Fruit fly (Drosophila melanogaster) whole organism, embryonic: ENCODE results near the gene Ubi-p63E.

Experiments used
- Awh ChIP-seq: fragments of 200-800 bp; sonication (Bioruptor generic); IDR thresholded peaks from 2 replicates; pipeline ENCODE4, ENCODE4 v1.3.6; 2022; ENCODE audit warnings: missing biosample characterization, missing genetic modification characterization
- Bteb2 ChIP-seq: fragments of 200-800 bp; sonication (Bioruptor generic); optimal IDR thresholded peaks from 2 replicates; lab custom pipeline; 2016; ENCODE audit warnings: missing biosample characterization, missing genetic modification characterization
- CG1024 ChIP-seq: fragments of 200-800 bp; sonication (Bioruptor generic); IDR thresholded peaks from 2 replicates; pipeline ENCODE4 v1.3.6; 2022; ENCODE audit warnings: missing biosample characterization, missing genetic modification characterization
- CG13296 ChIP-seq: fragments of 200-800 bp; sonication (Bioruptor generic); optimal IDR thresholded peaks from 3 replicates; lab custom pipeline; 2018; ENCODE audit warnings: missing biosample characterization, mild to moderate bottlenecking, missing genetic modification characterization
- CG1603 ChIP-seq: fragments of 200-800 bp; sonication (Bioruptor generic); optimal IDR thresholded peaks from 2 replicates; lab custom pipeline; 2019; ENCODE audit warnings: missing biosample characterization, mild to moderate bottlenecking, missing genetic modification characterization, moderate library complexity
- CG1832 ChIP-seq: fragments of 200-800 bp; sonication (Bioruptor generic); optimal IDR thresholded peaks from 2 replicates; lab custom pipeline; 2017; ENCODE audit warnings: missing biosample characterization, mild to moderate bottlenecking, missing genetic modification characterization, inconsistent platforms
- CG18476 ChIP-seq: fragments of 200-800 bp; sonication (Bioruptor generic); optimal IDR thresholded peaks from 2 replicates; lab custom pipeline; 2016; ENCODE audit warnings: missing biosample characterization, mild to moderate bottlenecking, missing genetic modification characterization
- CG2712 ChIP-seq: fragments of 200-800 bp; optimal IDR thresholded peaks from 3 replicates; lab custom pipeline; 2019; ENCODE audit warnings: missing biosample characterization, mild to moderate bottlenecking, missing genetic modification characterization, moderate library complexity
- CG2875 ChIP-seq: fragments of 200-800 bp; sonication (Bioruptor generic); optimal IDR thresholded peaks from 2 replicates; lab custom pipeline; 2017; ENCODE audit warnings: missing biosample characterization, mild to moderate bottlenecking, missing genetic modification characterization, missing genetic modification reagents
- CG3163 ChIP-seq: fragments of 200-800 bp; sonication (Bioruptor generic); optimal IDR thresholded peaks from 3 replicates; lab custom pipeline; 2016; ENCODE audit warnings: missing biosample characterization, missing genetic modification characterization
- CG3407 ChIP-seq: fragments of 200-800 bp; sonication (Bioruptor generic); optimal IDR thresholded peaks from 2 replicates; lab custom pipeline; 2018; ENCODE audit warnings: missing biosample characterization, mild to moderate bottlenecking, missing genetic modification characterization
- CG3847 ChIP-seq: fragments of 200-800 bp; sonication (Bioruptor generic); IDR thresholded peaks from 2 replicates; pipeline ENCODE4 v1.3.6; 2022; ENCODE audit warnings: missing biosample characterization, missing genetic modification characterization
- CG4328 ChIP-seq: fragments of 200-800 bp; sonication (Bioruptor generic); optimal IDR thresholded peaks from 3 replicates; lab custom pipeline; 2017; ENCODE audit warnings: missing biosample characterization, missing genetic modification reagents, missing genetic modification characterization
- CG43689 ChIP-seq: fragments of 200-800 bp; sonication (Bioruptor generic); IDR thresholded peaks from 2 replicates; pipeline ENCODE4 v1.3.6; 2022; ENCODE audit warnings: missing biosample characterization, missing genetic modification characterization
- CG8924 ChIP-seq: fragments of 200-800 bp; optimal IDR thresholded peaks from 3 replicates; lab custom pipeline; 2019; ENCODE audit warnings: missing biosample characterization, mild to moderate bottlenecking, missing genetic modification characterization, moderate library complexity
- CG9215 ChIP-seq: fragments of 200-800 bp; sonication (Bioruptor generic); IDR thresholded peaks from 2 replicates; pipeline ENCODE4 v1.3.6; 2022; ENCODE audit warnings: missing biosample characterization, missing genetic modification characterization
- CG9609 ChIP-seq: fragments of 200-800 bp; sonication (Bioruptor generic); optimal IDR thresholded peaks from 3 replicates; lab custom pipeline; 2016; ENCODE audit warnings: missing biosample characterization, missing genetic modification characterization
- CG9727 ChIP-seq: fragments of 200-800 bp; sonication (Bioruptor generic); optimal IDR thresholded peaks from 3 replicates; lab custom pipeline; 2017; ENCODE audit warnings: missing biosample characterization, mild to moderate bottlenecking, missing genetic modification characterization
- CkIIα-i1 ChIP-seq: fragments of 200-800 bp; sonication (Bioruptor generic); IDR thresholded peaks from 2 replicates; pipeline ENCODE4 v1.3.6; 2022; ENCODE audit warnings: missing biosample characterization, missing genetic modification characterization
- D ChIP-seq, 2 experiments: fragments of 200-800 bp in 1 of 2; fragments of >200 bp in 1 of 2; sonication (Bioruptor generic) in 1 of 2; optimal IDR thresholded peaks; 2 replicates in 1 of 2; 3 replicates in 1 of 2; lab custom pipeline; 2017; ENCODE audit warnings: mild to moderate bottlenecking in 1 of 2, missing biosample characterization in 1 of 2, missing genetic modification characterization in 1 of 2, missing genetic modification reagents in 1 of 2
- E2f2 ChIP-seq: fragments of 200-800 bp; sonication (Bioruptor generic); IDR thresholded peaks from 2 replicates; pipeline ENCODE4 v1.3.6; 2022; ENCODE audit warnings: missing biosample characterization, missing genetic modification characterization
- Nf-YA ChIP-seq: fragments of 200-800 bp; sonication (Bioruptor generic); IDR thresholded peaks from 2 replicates; pipeline ENCODE4 v1.3.6; 2022; ENCODE audit warnings: missing biosample characterization, missing genetic modification characterization
- Ravus ChIP-seq: fragments of 200-800 bp; sonication (Bioruptor generic); IDR thresholded peaks from 2 replicates; pipeline ENCODE4 v1.3.6; 2022; ENCODE audit warnings: missing biosample characterization, missing genetic modification characterization
- Sin3A ChIP-seq: fragments of >200 bp; optimal IDR thresholded peaks from 2 replicates; lab custom pipeline; 2018
- Sry-δ ChIP-seq: fragments of 200-800 bp; sonication (Bioruptor generic); optimal IDR thresholded peaks from 2 replicates; lab custom pipeline; 2016; ENCODE audit warnings: missing biosample characterization, missing genetic modification characterization
- Trl ChIP-seq, 3 experiments: fragments of >200 bp in 2 of 3; fragments of 200-800 bp in 1 of 3; sonication (Bioruptor generic) in 1 of 3; optimal IDR thresholded peaks; 2 replicates in 1 of 3; 3 replicates in 2 of 3; lab custom pipeline; 2016 to 2017; ENCODE audit warnings: missing biosample characterization in 1 of 3, missing genetic modification characterization in 1 of 3
- Vsx1 ChIP-seq: fragments of 200-800 bp; sonication (Bioruptor generic); optimal IDR thresholded peaks from 2 replicates; lab custom pipeline; 2017; ENCODE audit warnings: missing biosample characterization, mild to moderate bottlenecking, missing genetic modification characterization, missing genetic modification reagents
- ara ChIP-seq: fragments of 200-800 bp; sonication (Bioruptor generic); IDR thresholded peaks from 2 replicates; pipeline ENCODE4 v1.3.6; 2022; ENCODE audit warnings: missing biosample characterization, missing genetic modification characterization
- az2 ChIP-seq: fragments of 200-800 bp; sonication (Bioruptor generic); optimal IDR thresholded peaks from 3 replicates; lab custom pipeline; 2016; ENCODE audit warnings: missing biosample characterization, missing genetic modification characterization
- ci ChIP-seq: fragments of 200-800 bp; sonication (Bioruptor generic); IDR thresholded peaks from 3 replicates; pipeline ENCODE4 v1.3.6; 2022; ENCODE audit warnings: missing biosample characterization, missing genetic modification characterization
- crc ChIP-seq: fragments of 200-800 bp; sonication (Bioruptor generic); optimal IDR thresholded peaks from 2 replicates; lab custom pipeline; 2016; ENCODE audit warnings: missing biosample characterization, missing genetic modification characterization
- crol ChIP-seq: fragments of 200-800 bp; sonication (Bioruptor generic); IDR thresholded peaks from 2 replicates; pipeline ENCODE4 v1.3.6; 2022; ENCODE audit warnings: missing biosample characterization, missing genetic modification characterization
- dan ChIP-seq: fragments of 200-800 bp; sonication (Bioruptor generic); IDR thresholded peaks from 2 replicates; pipeline ENCODE4 v1.3.6; 2022; ENCODE audit warnings: missing biosample characterization, missing genetic modification characterization
- eve ChIP-seq, 2 experiments: fragments of >200 bp; optimal IDR thresholded peaks; 2 replicates each; lab custom pipeline; 2017; ENCODE audit warnings: missing biosample characterization in 2 of 2, missing genetic modification characterization in 2 of 2
- fd102C ChIP-seq: fragments of 200-800 bp; sonication (Bioruptor generic); optimal IDR thresholded peaks from 2 replicates; lab custom pipeline; 2018; ENCODE audit warnings: missing biosample characterization, mild to moderate bottlenecking, missing genetic modification characterization, moderate library complexity
- gcm ChIP-seq: fragments of 200-800 bp; sonication (Bioruptor generic); optimal IDR thresholded peaks from 2 replicates; lab custom pipeline; 2019; ENCODE audit warnings: missing biosample characterization, mild to moderate bottlenecking, missing genetic modification characterization, moderate library complexity
- gfzf ChIP-seq: fragments of 200-800 bp; sonication (Bioruptor generic); optimal IDR thresholded peaks from 2 replicates; lab custom pipeline; 2016; ENCODE audit warnings: missing biosample characterization, mild to moderate bottlenecking, missing genetic modification characterization, moderate library complexity
- grn ChIP-seq: fragments of 200-800 bp; sonication (Bioruptor generic); optimal IDR thresholded peaks from 3 replicates; lab custom pipeline; 2017; ENCODE audit warnings: missing biosample characterization, missing genetic modification characterization
- gt ChIP-seq: fragments of 200-800 bp; sonication (Bioruptor generic); IDR thresholded peaks from 2 replicates; pipeline ENCODE4 v1.3.6; 2022; ENCODE audit warnings: missing biosample characterization, missing genetic modification characterization
- h ChIP-seq: fragments of >200 bp; optimal IDR thresholded peaks from 2 replicates; lab custom pipeline; 2017
- hbn ChIP-seq: fragments of 200-800 bp; sonication (Bioruptor generic); IDR thresholded peaks from 2 replicates; pipeline ENCODE4 v1.3.6; 2022; ENCODE audit warnings: missing biosample characterization, missing genetic modification characterization; ENCODE audit not compliant: partially characterized antibody
- jing ChIP-seq: fragments of 200-800 bp; sonication (Bioruptor generic); optimal IDR thresholded peaks from 2 replicates; lab custom pipeline; 2018; ENCODE audit warnings: missing biosample characterization, mild to moderate bottlenecking, missing genetic modification characterization
- lmd ChIP-seq: fragments of 200-800 bp; sonication (Bioruptor generic); IDR thresholded peaks from 2 replicates; pipeline ENCODE4 v1.3.6; 2022; ENCODE audit warnings: missing biosample characterization, missing genetic modification characterization
- nerfin-2 ChIP-seq: fragments of 200-800 bp; sonication (Bioruptor generic); IDR thresholded peaks from 2 replicates; pipeline ENCODE4 v1.3.6; 2022; ENCODE audit warnings: missing biosample characterization, missing genetic modification characterization; ENCODE audit not compliant: partially characterized antibody
- nmo ChIP-seq: fragments of 200-800 bp; sonication (Bioruptor generic); optimal IDR thresholded peaks from 2 replicates; lab custom pipeline; 2018; ENCODE audit warnings: missing biosample characterization, mild to moderate bottlenecking, missing genetic modification characterization, moderate library complexity
- pfk ChIP-seq: fragments of 200-800 bp; sonication (Bioruptor generic); optimal IDR thresholded peaks from 2 replicates; lab custom pipeline; 2018; ENCODE audit warnings: missing biosample characterization, mild to moderate bottlenecking, missing genetic modification characterization, moderate library complexity
- ranshi ChIP-seq: fragments of 200-800 bp; sonication (Bioruptor generic); IDR thresholded peaks from 2 replicates; pipeline ENCODE4 v1.3.6; 2022; ENCODE audit warnings: missing biosample characterization, missing genetic modification characterization
- tio ChIP-seq: fragments of 200-800 bp; sonication (Bioruptor generic); optimal IDR thresholded peaks from 2 replicates; lab custom pipeline; 2017; ENCODE audit warnings: missing biosample characterization, missing genetic modification characterization, inconsistent platforms
- trh ChIP-seq: fragments of 200-800 bp; sonication (Bioruptor generic); optimal IDR thresholded peaks from 2 replicates; lab custom pipeline; 2016; ENCODE audit warnings: missing biosample characterization, missing genetic modification characterization
- ttk ChIP-seq: fragments of 200-800 bp; sonication (Bioruptor generic); IDR thresholded peaks from 2 replicates; pipeline ENCODE4 v2.1.2; 2022; ENCODE audit warnings: missing biosample characterization, missing genetic modification characterization
- vvl ChIP-seq: fragments of 200-800 bp; sonication (Bioruptor generic); IDR thresholded peaks from 2 replicates; pipeline ENCODE4 v1.3.6; 2022; ENCODE audit warnings: missing biosample characterization, missing genetic modification characterization
- wor ChIP-seq: fragments of 200-800 bp; sonication (Bioruptor generic); IDR thresholded peaks from 2 replicates; pipeline ENCODE4 v1.3.6; 2022; ENCODE audit warnings: missing biosample characterization, missing genetic modification characterization

Gene Ubi-p63E

DNA sequence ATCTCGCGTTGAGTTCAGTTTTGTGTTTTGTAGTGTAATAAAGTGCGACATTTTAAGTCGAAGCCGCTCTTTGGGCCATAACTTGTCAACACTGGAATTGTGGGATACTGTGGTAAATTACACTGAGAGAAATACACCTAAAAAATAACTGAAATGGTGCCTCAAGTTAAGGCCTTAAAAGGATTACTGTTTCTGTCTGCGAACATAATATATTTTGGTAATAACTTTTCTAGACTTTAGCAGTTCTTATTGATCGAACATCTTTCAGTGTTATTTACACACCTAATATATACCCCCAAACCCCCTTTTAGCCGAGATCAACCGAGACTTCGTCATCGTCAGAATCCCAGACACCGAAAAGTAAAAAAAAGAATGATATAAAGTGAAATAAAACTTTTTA lies 51.1 kb downstream of the Ubi-p63E start (continued):
- TF ChIP-seq dan (GFP tag; lab: Robert Waterston, UW) (no peak), lmd (GFP tag; lab: Robert Waterston, UW) (no peak; the same call in 1 of the 2 replicates), Bteb2 (no peak), crol (GFP tag; lab: Robert Waterston, UW) (no peak), CG3847 (GFP tag; lab: Robert Waterston, UW) (no peak), ci (GFP tag; lab: Robert Waterston, UW) (peak; percentile 47; the same call in 1 of the 3 replicates), CG3163 (GFP tag; lab: Kevin White, UChicago) (no peak), Ravus (GFP tag; lab: Robert Waterston, UW) (no peak), nerfin-2 (GFP tag; lab: Robert Waterston, UW) (no peak), CG4328 (GFP tag; lab: Kevin White, UChicago) (no peak), CkIIα-i1 (GFP tag; lab: Robert Waterston, UW) (no peak), Trl (optimal IDR thresholded peaks at IDR 0.05; lab: Kevin White, UChicago) (no peak), Trl (GFP tag; optimal IDR thresholded peaks at IDR 0.05; lab: Kevin White, UChicago) (peak; percentile 4), tio (GFP tag; lab: Kevin White, UChicago) (no peak), E2f2 (no peak), CG13296 (GFP tag; lab: Kevin White, UChicago) (no peak), ara (GFP tag; lab: Robert Waterston, UW) (peak; percentile 64; the same call in 1 of the 2 replicates), CG9609 (GFP tag; lab: Kevin White, UChicago) (no peak), gcm (GFP tag; lab: Kevin White, UChicago) (no peak), crc (no peak), trh (no peak), CG2875 (peak; percentile 9), vvl (GFP tag; lab: Robert Waterston, UW) (peak; percentile 59), CG1832 (GFP tag; lab: Kevin White, UChicago) (no peak), CG9727 (GFP tag; lab: Kevin White, UChicago) (peak; percentile 41), wor (GFP tag; lab: Robert Waterston, UW) (no peak), h (no peak), ttk (GFP tag; lab: Robert Waterston, UW) (no peak), az2 (GFP tag; lab: Kevin White, UChicago) (peak; percentile 42), Vsx1 (GFP tag; lab: Kevin White, UChicago) (no peak), ranshi (GFP tag; lab: Robert Waterston, UW) (no peak), CG43689 (GFP tag; lab: Robert Waterston, UW) (no peak), CG8924 (tag; lab: Kevin White, UChicago) (peak; percentile 26), jing (GFP tag; lab: Kevin White, UChicago) (peak; percentile 4), CG18476 (GFP tag; lab: Kevin White, UChicago) (no peak), eve (GFP tag; optimal IDR thresholded peaks at IDR 0.05; lab: Kevin White, UChicago) (peak in 1 of 2 experiments; percentile 80), CG2712 (tag; lab: Kevin White, UChicago) (peak; percentile 74), CG1603 (tag; lab: Kevin White, UChicago) (peak; percentile 70), grn (GFP tag; lab: Kevin White, UChicago) (no peak), Sin3A (no peak), CG1024 (GFP tag; lab: Robert Waterston, UW) (no peak), nmo (GFP tag; lab: Kevin White, UChicago) (peak; percentile 55), D (optimal IDR thresholded peaks at IDR 0.05; lab: Kevin White, UChicago) (no peak), D (GFP tag; optimal IDR thresholded peaks at IDR 0.05; lab: Kevin White, UChicago) (peak; percentile 46), Nf-YA (GFP tag; lab: Robert Waterston, UW) (no peak), Sry-δ (GFP tag; lab: Kevin White, UChicago) (no peak), CG9215 (GFP tag; lab: Robert Waterston, UW) (no peak), gt (GFP tag; lab: Robert Waterston, UW) (no peak), gfzf (GFP tag; lab: Kevin White, UChicago) (no peak), fd102C (no peak), Awh (peak; percentile 80), CG3407 (GFP tag; lab: Kevin White, UChicago) (no peak), pfk (GFP tag; lab: Kevin White, UChicago) (no peak), hbn (no peak)
